Fruit fly (Drosophila melanogaster) whole organism, embryonic: ENCODE data around the gene CG34408.
A peak's percentile ranks its signal among the peaks of the same experiment; 100 is the strongest.

Source experiments
- ATbp ChIP-seq: fragments of 200-800 bp; sonication (Bioruptor generic); optimal IDR thresholded peaks from 2 replicates; lab custom pipeline; 2017; ENCODE audit warnings: missing biosample characterization, mild to moderate bottlenecking, missing genetic modification characterization, missing genetic modification reagents
- Abd-B ChIP-seq: fragments of 200-800 bp; sonication (Bioruptor generic); optimal IDR thresholded peaks from 2 replicates; lab custom pipeline; 2018; ENCODE audit warnings: missing biosample characterization, mild to moderate bottlenecking, missing genetic modification characterization, moderate library complexity
- B-H2 ChIP-seq: fragments of 200-800 bp; sonication (Bioruptor generic); optimal IDR thresholded peaks from 2 replicates; lab custom pipeline; 2018; ENCODE audit warnings: missing biosample characterization, mild to moderate bottlenecking, missing genetic modification characterization
- Bgb ChIP-seq: fragments of 200-800 bp; sonication (Bioruptor generic); IDR thresholded peaks from 2 replicates; pipeline ENCODE4 v1.3.6; 2022; ENCODE audit warnings: missing biosample characterization, missing genetic modification characterization; ENCODE audit not compliant: partially characterized antibody
- C15 ChIP-seq: fragments of 200-800 bp; sonication (Bioruptor generic); IDR thresholded peaks from 3 replicates; pipeline ENCODE4 v1.3.6; 2022; ENCODE audit warnings: missing biosample characterization, missing genetic modification characterization
- CG10274 ChIP-seq: fragments of 200-800 bp; sonication (Bioruptor generic); optimal IDR thresholded peaks from 3 replicates; lab custom pipeline; 2017; ENCODE audit warnings: missing biosample characterization, mild to moderate bottlenecking, missing genetic modification characterization
- CG10565 ChIP-seq: fragments of 200-800 bp; sonication (Bioruptor generic); optimal IDR thresholded peaks from 3 replicates; lab custom pipeline; 2016; ENCODE audit warnings: missing biosample characterization, mild to moderate bottlenecking, missing genetic modification characterization
- CG10959 ChIP-seq: fragments of 200-800 bp; sonication (Bioruptor generic); IDR thresholded peaks from 2 replicates; pipeline ENCODE4 v1.3.6; 2022; ENCODE audit warnings: missing biosample characterization, missing genetic modification characterization
- CG11085 ChIP-seq: fragments of 200-800 bp; sonication (Bioruptor generic); IDR thresholded peaks from 2 replicates; pipeline ENCODE4 v1.3.6; 2022; ENCODE audit warnings: missing biosample characterization, missing genetic modification characterization
- CG1233 ChIP-seq: fragments of 200-800 bp; sonication (Bioruptor generic); optimal IDR thresholded peaks from 4 replicates; lab custom pipeline; 2018; ENCODE audit warnings: missing biosample characterization, mild to moderate bottlenecking, missing genetic modification characterization
- CG13624 ChIP-seq: fragments of 200-800 bp; sonication (Bioruptor generic); optimal IDR thresholded peaks from 2 replicates; lab custom pipeline; 2016; ENCODE audit warnings: missing biosample characterization, missing genetic modification characterization
- CG16815 ChIP-seq: fragments of 200-800 bp; sonication (Bioruptor generic); optimal IDR thresholded peaks from 3 replicates; lab custom pipeline; 2017; ENCODE audit warnings: missing biosample characterization, mild to moderate bottlenecking, missing genetic modification characterization
- CG17912 ChIP-seq: fragments of 200-800 bp; sonication (Bioruptor generic); optimal IDR thresholded peaks from 2 replicates; lab custom pipeline; 2018; ENCODE audit warnings: missing biosample characterization, mild to moderate bottlenecking, missing genetic modification characterization
- CG31365 ChIP-seq: fragments of 200-800 bp; sonication (Bioruptor generic); optimal IDR thresholded peaks from 2 replicates; lab custom pipeline; 2018; ENCODE audit warnings: missing biosample characterization, mild to moderate bottlenecking, missing genetic modification characterization
- CG32532 ChIP-seq: fragments of 200-800 bp; sonication (Bioruptor generic); IDR thresholded peaks from 2 replicates; pipeline ENCODE4 v1.3.6; 2022; ENCODE audit warnings: missing biosample characterization, missing genetic modification characterization
- CG42726 ChIP-seq: fragments of 200-800 bp; sonication (Bioruptor generic); IDR thresholded peaks from 2 replicates; pipeline ENCODE4 v1.3.6; 2022; ENCODE audit warnings: missing biosample characterization, missing genetic modification characterization; ENCODE audit not compliant: partially characterized antibody
- CG5180 ChIP-seq: fragments of 200-800 bp; sonication (Bioruptor generic); optimal IDR thresholded peaks from 3 replicates; lab custom pipeline; 2017; ENCODE audit warnings: missing biosample characterization, missing genetic modification characterization, mild to moderate bottlenecking, moderate library complexity, missing genetic modification reagents
- CG5245 ChIP-seq: fragments of 200-800 bp; sonication (Bioruptor generic); optimal IDR thresholded peaks from 3 replicates; lab custom pipeline; 2016; ENCODE audit warnings: missing biosample characterization, missing genetic modification characterization
- CG6791 ChIP-seq: fragments of 200-800 bp; sonication (Bioruptor generic); IDR thresholded peaks from 3 replicates; pipeline ENCODE4 v1.3.6; 2022; ENCODE audit warnings: missing biosample characterization, missing genetic modification characterization; ENCODE audit not compliant: partially characterized antibody
- CG7372 ChIP-seq: fragments of 200-800 bp; sonication (Bioruptor generic); IDR thresholded peaks from 2 replicates; pipeline ENCODE4 v1.3.6; 2022; ENCODE audit warnings: missing biosample characterization, missing genetic modification characterization
- CG7928 ChIP-seq: fragments of 200-800 bp; sonication (Bioruptor generic); optimal IDR thresholded peaks from 2 replicates; lab custom pipeline; 2017; ENCODE audit warnings: missing biosample characterization, mild to moderate bottlenecking, missing genetic modification characterization
- CG7963 ChIP-seq: fragments of 200-800 bp; sonication (Bioruptor generic); IDR thresholded peaks from 3 replicates; pipeline ENCODE4 v1.3.6; 2022; ENCODE audit warnings: missing biosample characterization, missing genetic modification characterization; ENCODE audit not compliant: partially characterized antibody
- CG8478 ChIP-seq: fragments of >200 bp; optimal IDR thresholded peaks from 2 replicates; lab custom pipeline; 2018
- CG9817 ChIP-seq: fragments of 200-800 bp; sonication (Bioruptor generic); optimal IDR thresholded peaks from 2 replicates; lab custom pipeline; 2018; ENCODE audit warnings: missing biosample characterization, mild to moderate bottlenecking, missing genetic modification characterization, moderate library complexity
- CTCF ChIP-seq: fragments of 200-800 bp; sonication (Bioruptor generic); optimal IDR thresholded peaks from 2 replicates; lab custom pipeline; 2017; ENCODE audit warnings: missing biosample characterization, mild to moderate bottlenecking, missing genetic modification characterization, moderate library complexity
- Ets65A ChIP-seq: fragments of 200-800 bp; sonication (Bioruptor generic); peaks from one replicate; lab custom pipeline; 2016; ENCODE audit warnings: missing biosample characterization, missing genetic modification characterization
- HmgZ ChIP-seq: fragments of 200-800 bp; sonication (Bioruptor generic); optimal IDR thresholded peaks from 2 replicates; lab custom pipeline; 2018; ENCODE audit warnings: missing biosample characterization, mild to moderate bottlenecking, missing genetic modification characterization
- Max ChIP-seq: fragments of 200-800 bp; sonication (Bioruptor generic); optimal IDR thresholded peaks from 2 replicates; lab custom pipeline; 2016; ENCODE audit warnings: missing biosample characterization, mild to moderate bottlenecking, missing genetic modification characterization
- NFAT ChIP-seq: fragments of 200-800 bp; sonication (Bioruptor generic); IDR thresholded peaks from 2 replicates; pipeline ENCODE4 v1.3.6; 2022; ENCODE audit warnings: missing biosample characterization, missing genetic modification characterization
- NK7.1 ChIP-seq: fragments of 200-800 bp; sonication (Bioruptor generic); optimal IDR thresholded peaks from 3 replicates; lab custom pipeline; 2016; ENCODE audit warnings: missing biosample characterization, missing genetic modification characterization
- NfI ChIP-seq: fragments of 200-800 bp; sonication (Bioruptor generic); optimal IDR thresholded peaks from 3 replicates; lab custom pipeline; 2018; ENCODE audit warnings: missing biosample characterization, mild to moderate bottlenecking, missing genetic modification characterization, moderate library complexity
- Opbp ChIP-seq: fragments of 200-800 bp; sonication (Bioruptor generic); IDR thresholded peaks from 3 replicates; pipeline ENCODE4 v1.3.6; 2022; ENCODE audit warnings: missing biosample characterization, missing genetic modification characterization; ENCODE audit not compliant: partially characterized antibody
- PHDP ChIP-seq: fragments of 200-800 bp; sonication (Bioruptor generic); optimal IDR thresholded peaks from 3 replicates; lab custom pipeline; 2018; ENCODE audit warnings: missing biosample characterization, mild to moderate bottlenecking, missing genetic modification characterization, moderate library complexity
- Pdp1 ChIP-seq, 2 experiments: fragments of 200-800 bp; sonication (Bioruptor generic); optimal IDR thresholded peaks; 3 replicates each; lab custom pipeline; 2016; ENCODE audit warnings: missing biosample characterization in 2 of 2, missing genetic modification characterization in 2 of 2, mild to moderate bottlenecking in 1 of 2, moderate library complexity in 1 of 2
- Rx ChIP-seq: fragments of 200-800 bp; sonication (Bioruptor generic); IDR thresholded peaks from 2 replicates; pipeline ENCODE4 v1.3.6; 2022; ENCODE audit warnings: missing biosample characterization, missing genetic modification characterization
- Stat92E ChIP-seq, 3 experiments: fragments of >200 bp in 2 of 3; fragments of 200-800 bp in 1 of 3; sonication (Bioruptor generic) in 1 of 3; optimal IDR thresholded peaks; 2 replicates each; lab custom pipeline; 2017 to 2019; ENCODE audit warnings: missing biosample characterization in 3 of 3, missing genetic modification characterization in 3 of 3, mild to moderate bottlenecking in 1 of 3, moderate library complexity in 1 of 3
- ash1 ChIP-seq: fragments of 200-800 bp; sonication (Bioruptor generic); optimal IDR thresholded peaks from 2 replicates; lab custom pipeline; 2018; ENCODE audit warnings: missing biosample characterization, mild to moderate bottlenecking, missing genetic modification characterization
- ato ChIP-seq: fragments of 200-800 bp; sonication (Bioruptor generic); IDR thresholded peaks from 2 replicates; pipeline ENCODE4 v1.3.6; 2022; ENCODE audit warnings: missing biosample characterization, missing genetic modification characterization; ENCODE audit not compliant: partially characterized antibody
- chif ChIP-seq, 2 experiments: fragments of 200-800 bp; sonication (Bioruptor generic); optimal IDR thresholded peaks; 3 replicates each; lab custom pipeline; 2016; ENCODE audit warnings: missing biosample characterization in 2 of 2, missing genetic modification characterization in 2 of 2
- dmrt99B ChIP-seq: fragments of 200-800 bp; sonication (Bioruptor generic); optimal IDR thresholded peaks from 2 replicates; lab custom pipeline; 2018; ENCODE audit warnings: missing biosample characterization, mild to moderate bottlenecking, missing genetic modification characterization, moderate library complexity
- exex ChIP-seq: fragments of 200-800 bp; sonication (Bioruptor generic); optimal IDR thresholded peaks from 4 replicates; lab custom pipeline; 2018; ENCODE audit warnings: missing biosample characterization, mild to moderate bottlenecking, missing genetic modification characterization, moderate library complexity
- gcm ChIP-seq: fragments of 200-800 bp; sonication (Bioruptor generic); optimal IDR thresholded peaks from 2 replicates; lab custom pipeline; 2019; ENCODE audit warnings: missing biosample characterization, mild to moderate bottlenecking, missing genetic modification characterization, moderate library complexity
- lab ChIP-seq: fragments of 200-800 bp; sonication (Bioruptor generic); optimal IDR thresholded peaks from 3 replicates; lab custom pipeline; 2017; ENCODE audit warnings: missing biosample characterization, missing genetic modification characterization, mild to moderate bottlenecking, moderate library complexity, missing genetic modification reagents
- mld ChIP-seq: fragments of 200-800 bp; sonication (Bioruptor generic); IDR thresholded peaks from 3 replicates; pipeline ENCODE4 v1.3.6; 2022; ENCODE audit warnings: missing biosample characterization, missing genetic modification characterization; ENCODE audit not compliant: partially characterized antibody
- pzg ChIP-seq: fragments of 200-800 bp; sonication (Bioruptor generic); optimal IDR thresholded peaks from 3 replicates; lab custom pipeline; 2018; ENCODE audit warnings: missing biosample characterization, mild to moderate bottlenecking, missing genetic modification characterization, moderate library complexity
- sc ChIP-seq, 3 experiments: fragments of >200 bp in 2 of 3; fragments of 200-800 bp in 1 of 3; sonication (Bioruptor generic) in 1 of 3; optimal IDR thresholded peaks; 2 replicates in 2 of 3; 3 replicates in 1 of 3; lab custom pipeline; 2017; ENCODE audit warnings: mild to moderate bottlenecking in 1 of 3, missing biosample characterization in 1 of 3, missing genetic modification characterization in 1 of 3, missing genetic modification reagents in 1 of 3
- sens-2 ChIP-seq: fragments of 200-800 bp; sonication (Bioruptor generic); IDR thresholded peaks from 2 replicates; pipeline ENCODE4 v1.3.6; 2022; ENCODE audit warnings: missing biosample characterization, missing genetic modification characterization
- slp2 ChIP-seq: fragments of 200-800 bp; sonication (Bioruptor generic); optimal IDR thresholded peaks from 2 replicates; lab custom pipeline; 2016; ENCODE audit warnings: missing biosample characterization, missing genetic modification characterization
- stc ChIP-seq: fragments of 200-800 bp; sonication (Bioruptor generic); IDR thresholded peaks from 2 replicates; pipeline ENCODE4 v1.3.6; 2022; ENCODE audit warnings: missing biosample characterization, missing genetic modification characterization
- tll ChIP-seq, 2 experiments: fragments of 200-800 bp in 1 of 2; fragments of >200 bp in 1 of 2; sonication (Bioruptor generic) in 1 of 2; optimal IDR thresholded peaks; 2 replicates each; lab custom pipeline; 2017 to 2019; ENCODE audit warnings: missing biosample characterization in 2 of 2, missing genetic modification characterization in 2 of 2, mild to moderate bottlenecking in 1 of 2, moderate library complexity in 1 of 2

Gene CG34408

dm6 chrX:10252745-10253144 lies 32.8 kb downstream of the CG34408 start:
- TF ChIP-seq sc (optimal IDR thresholded peaks at IDR 0.05; lab: Kevin White, UChicago) (no peak), sc (GFP tag; optimal IDR thresholded peaks at IDR 0.05; lab: Kevin White, UChicago) (no peak), CG7372 (GFP tag; lab: Robert Waterston, UW) (peak; percentile 72), CG8478 (no peak), CG17912 (GFP tag; lab: Kevin White, UChicago) (no peak), CG32532 (no peak), CG42726 (GFP tag; lab: Robert Waterston, UW) (peak; percentile 32; the same call in 1 of the 2 replicates), Opbp (peak; percentile 31; the same call in 1 of the 3 replicates), stc (no peak), CG9817 (tag; lab: Kevin White, UChicago) (no peak), Rx (GFP tag; lab: Robert Waterston, UW) (no peak), CG31365 (tag; lab: Kevin White, UChicago) (no peak), sens-2 (no peak), ash1 (GFP tag; lab: Kevin White, UChicago) (no peak), CG10274 (GFP tag; lab: Kevin White, UChicago) (no peak), NK7.1 (GFP tag; lab: Kevin White, UChicago) (no peak), exex (no peak), chif (GFP tag; optimal IDR thresholded peaks at IDR 0.05; lab: Kevin White, UChicago) (no peak), gcm (no peak), tll (GFP tag; optimal IDR thresholded peaks at IDR 0.05; lab: Kevin White, UChicago) (no peak), mld (GFP tag; lab: Robert Waterston, UW) (no peak), Ets65A (GFP tag; lab: Kevin White, UChicago) (peak; percentile 24), HmgZ (tag; lab: Kevin White, UChicago) (no peak), ato (GFP tag; lab: Robert Waterston, UW) (no peak), CG7963 (GFP tag; lab: Robert Waterston, UW) (0 out of 3 replicates have a peak, but pooled peaks have one; percentile 25), CG5245 (no peak), Bgb (peak; percentile 39), CG10565 (GFP tag; lab: Kevin White, UChicago) (no peak), CG11085 (GFP tag; lab: Robert Waterston, UW) (no peak), Stat92E (GFP tag; optimal IDR thresholded peaks at IDR 0.05; lab: Kevin White, UChicago) (no peak), NfI (GFP tag; lab: Kevin White, UChicago) (no peak), CG10959 (GFP tag; lab: Robert Waterston, UW) (no peak), Abd-B (no peak), slp2 (GFP tag; lab: Kevin White, UChicago) (no peak), CG5180 (GFP tag; lab: Kevin White, UChicago) (no peak), NFAT (no peak), CG1233 (GFP tag; lab: Kevin White, UChicago) (no peak), CG16815 (GFP tag; lab: Kevin White, UChicago) (no peak), CG7928 (GFP tag; lab: Kevin White, UChicago) (no peak), CTCF (GFP tag; lab: Kevin White, UChicago) (peak; percentile 89), Pdp1 (GFP tag; optimal IDR thresholded peaks at IDR 0.05; lab: Kevin White, UChicago) (no peak), CG6791 (GFP tag; lab: Robert Waterston, UW) (no peak), C15 (GFP tag; lab: Robert Waterston, UW) (no peak), dmrt99B (tag; lab: Kevin White, UChicago) (no peak), B-H2 (no peak), Max (GFP tag; lab: Kevin White, UChicago) (no peak), CG13624 (GFP tag; lab: Kevin White, UChicago) (no peak), PHDP (tag; lab: Kevin White, UChicago) (no peak), lab (GFP tag; lab: Kevin White, UChicago) (no peak), pzg (GFP tag; lab: Kevin White, UChicago) (no peak), ATbp (GFP tag; lab: Kevin White, UChicago) (no peak)
